Fruit fly (Drosophila melanogaster) whole organism: ENCODE data around the gene Sfp93F.

ENCODE experiments used
- CG8478 ChIP-seq: fragments of >200 bp; optimal IDR thresholded peaks from 2 replicates; lab custom pipeline; 2018; ENCODE audit warnings: inconsistent platforms
- Dll ChIP-seq: fragments of >200 bp; optimal IDR thresholded peaks from 2 replicates; lab custom pipeline; 2017
- pan ChIP-seq: fragments of >200 bp; optimal IDR thresholded peaks from 2 replicates; lab custom pipeline; 2017
- psq ChIP-seq: fragments of >200 bp; optimal IDR thresholded peaks from 2 replicates; lab custom pipeline; 2017

- TF ChIP-seq psq (lab: Kevin White, UChicago) (no peak), Dll (lab: Kevin White, UChicago) (no peak), CG8478 (lab: Kevin White, UChicago) (no peak), pan (no peak)
Observed at dm6 chr3R:21781448-21781847, 45.4 kb upstream of the Sfp93F start.
